Worm (Caenorhabditis elegans): Measurements from ENCODE around the gene F53F8.6.

The F53F8.6 gene

DNA sequence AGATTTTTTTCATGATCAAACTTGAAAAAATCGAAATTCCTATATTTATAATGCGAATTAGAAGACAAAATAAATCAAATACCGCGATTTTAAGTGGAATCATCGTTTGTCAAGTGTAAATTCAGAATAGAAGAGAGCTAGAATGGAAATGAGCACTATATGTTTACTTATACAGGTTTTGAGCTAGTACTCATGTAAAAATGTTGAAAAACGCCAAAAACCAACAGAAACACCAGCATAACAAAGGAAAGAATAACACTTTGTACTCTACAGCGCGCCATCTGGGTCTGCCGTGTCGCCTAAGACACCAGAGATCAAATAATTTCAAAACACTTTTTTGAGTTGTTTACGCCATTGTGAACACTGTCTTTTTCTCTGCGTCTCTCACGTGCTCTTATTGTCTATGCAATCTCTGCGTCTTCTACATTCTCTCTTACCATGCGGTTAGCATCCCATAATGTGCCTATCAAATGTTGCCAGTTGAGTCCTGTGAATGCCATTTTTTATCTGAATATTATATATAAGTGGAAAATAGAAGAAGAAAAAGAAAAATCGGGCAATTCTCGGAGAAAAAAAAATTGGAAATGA is 24.8 kb downstream of the F53F8.6 start, which contains the start of gene ipla-3 (continued):
- TF ChIP-seq mdl-1 (tag; optimal IDR thresholded peaks at IDR 0.05) (peak; percentile 74 to 93), unc-39 (tag; optimal IDR thresholded peaks at IDR 0.05) (no peak), nhr-76 (tag; optimal IDR thresholded peaks at IDR 0.05) (peak; percentile 46), arid-1 (GFP tag; conservative IDR thresholded peaks at IDR 0.05) (no peak), lim-7 (GFP tag; IDR thresholded peaks at IDR 0.05) (no peak), lin-38 (GFP tag; IDR thresholded peaks at IDR 0.05) (peak; percentile 54), madf-5 (GFP tag; IDR thresholded peaks at IDR 0.05) (no peak), dmd-6 (GFP tag; IDR thresholded peaks at IDR 0.05) (peak; percentile 97), nhr-102 (tag; optimal IDR thresholded peaks at IDR 0.05) (peak; percentile 71), snpc-1.2 (GFP tag; IDR thresholded peaks at IDR 0.05) (no peak), gei-8 (GFP tag; optimal IDR thresholded peaks at IDR 0.05) (no peak), lin-13 (GFP tag; optimal IDR thresholded peaks at IDR 0.05) (no peak), F44E2.7 (GFP tag; IDR thresholded peaks at IDR 0.05) (no peak), mes-2 (tag; optimal IDR thresholded peaks at IDR 0.05; ENCODE audit: poor library complexity, severe bottlenecking) (peak; percentile 59)

DNA sequence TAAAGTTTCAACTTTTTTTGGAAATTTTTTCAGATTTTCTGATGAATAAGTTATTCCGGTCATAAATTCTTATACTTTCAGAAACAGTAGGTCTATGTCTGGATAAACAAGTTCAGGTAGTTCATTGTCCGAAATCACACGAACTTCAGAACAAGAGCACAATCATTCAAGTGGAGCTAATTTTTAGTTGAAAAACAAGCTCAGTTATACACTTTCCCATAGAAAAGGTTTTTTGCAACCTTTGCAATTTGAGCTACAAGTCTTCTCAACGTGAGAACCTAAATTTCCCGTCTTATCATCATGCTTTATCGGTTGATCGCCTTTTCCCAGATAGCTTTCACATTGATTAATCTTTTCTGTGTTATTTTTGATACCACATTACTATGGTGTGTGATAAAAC is 27.8 kb downstream of the F53F8.6 start, which contains the start of gene srxa-1:
srxa-1 (plus strand) TSS at position 301 of the 400 bp plus-strand sequence.
- TF ChIP-seq unc-62 (GFP tag; optimal IDR thresholded peaks at IDR 0.05 in 1 of 2) (peak in 1 of 2 experiments; percentile 2), unc-62 (tag; optimal IDR thresholded peaks at IDR 0.05) (no peak), nhr-102 (tag; optimal IDR thresholded peaks at IDR 0.05) (no peak), lin-39 (tag; optimal IDR thresholded peaks at IDR 0.05) (no peak)

- no peak for TF ChIP-seq nhr-102 (tag; optimal IDR thresholded peaks at IDR 0.05)
- no peak for TF ChIP-seq ZK546.5 (tag; optimal IDR thresholded peaks at IDR 0.05)
- no peak for TF ChIP-seq gei-8 (GFP tag; optimal IDR thresholded peaks at IDR 0.05)
- no peak for TF ChIP-seq zip-2 (tag; optimal IDR thresholded peaks at IDR 0.05)
- no peak for TF ChIP-seq sdz-12 (GFP tag; optimal IDR thresholded peaks at IDR 0.05)
- TF ChIP-seq T20F7.1 (GFP tag; optimal IDR thresholded peaks at IDR 0.05), result no peak
- TF ChIP-seq zag-1 (tag; optimal IDR thresholded peaks at IDR 0.05), result no peak
- no peak for TF ChIP-seq tag-97 (GFP tag; IDR thresholded peaks at IDR 0.05)
- TF ChIP-seq dmd-9 (GFP tag; IDR thresholded peaks at IDR 0.05), result no peak
- no peak for TF ChIP-seq saeg-2 (GFP tag; IDR thresholded peaks at IDR 0.05)
- no peak for TF ChIP-seq nhr-25 (tag; optimal IDR thresholded peaks at IDR 0.05; ENCODE audit: borderline replicate concordance, insufficient read depth)
- no peak for TF ChIP-seq vab-7 (GFP tag; IDR thresholded peaks at IDR 0.05)
- no peak for TF ChIP-seq fos-1 (tag; optimal IDR thresholded peaks at IDR 0.05)
Measured at ce11 chrV:20734658-20735057, 30.6 kb downstream of the F53F8.6 start, which contains the start of gene srxa-6. srxa-6 (plus strand) TSS chrV:20734958.

DNA sequence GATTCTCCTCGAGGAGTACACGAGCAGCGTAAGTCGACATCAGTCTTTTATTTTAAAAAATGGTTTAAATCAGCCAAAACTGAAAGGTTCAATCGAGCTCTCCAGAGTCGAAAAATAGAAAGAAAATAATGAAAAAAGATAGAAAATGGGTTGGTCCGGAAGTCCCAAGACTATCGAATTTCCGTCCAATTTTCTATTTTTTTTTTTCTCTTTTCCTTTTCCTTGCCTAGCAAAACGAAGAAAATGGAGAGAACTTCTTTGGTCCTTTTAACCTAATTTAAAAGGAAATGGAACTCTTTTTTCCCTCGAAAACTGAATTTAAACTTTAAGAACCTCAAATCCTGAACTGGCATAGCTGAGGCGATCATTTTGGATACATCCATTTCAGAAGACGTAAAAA is 35.4 kb downstream of the F53F8.6 start:
- no peak for TF ChIP-seq duxl-1 (tag; optimal IDR thresholded peaks at IDR 0.05; ENCODE audit: poor library complexity)
- TF ChIP-seq php-3 (GFP tag; IDR thresholded peaks at IDR 0.05), result no peak
- TF ChIP-seq madf-5 (GFP tag; IDR thresholded peaks at IDR 0.05), result no peak
- no peak for TF ChIP-seq daf-8 (GFP tag; IDR thresholded peaks at IDR 0.05)
- no peak for TF ChIP-seq tag-97 (GFP tag; IDR thresholded peaks at IDR 0.05)
- no peak for TF ChIP-seq tra-1 (GFP tag; IDR thresholded peaks at IDR 0.05)
- TF ChIP-seq ces-1 (GFP tag; optimal IDR thresholded peaks at IDR 0.05), result peak; percentile 88
- TF ChIP-seq zag-1 (tag; optimal IDR thresholded peaks at IDR 0.05), result no peak
- no peak for TF ChIP-seq nhr-11 (tag; optimal IDR thresholded peaks at IDR 0.05)
- no peak for TF ChIP-seq ceh-62 (tag; optimal IDR thresholded peaks at IDR 0.05)
- TF ChIP-seq nhr-102 (tag; optimal IDR thresholded peaks at IDR 0.05), result no peak
- no peak for TF ChIP-seq mes-2 (tag; optimal IDR thresholded peaks at IDR 0.05; ENCODE audit: poor library complexity, severe bottlenecking)
- TF ChIP-seq saeg-2 (GFP tag; IDR thresholded peaks at IDR 0.05), result no peak
- TF ChIP-seq ctbp-1 (GFP tag; IDR thresholded peaks at IDR 0.05), result 0 out of 2 replicates have a peak, but pooled peaks have one; percentile 18
- no peak for TF ChIP-seq pqm-1 (tag; optimal IDR thresholded peaks at IDR 0.05)
- TF ChIP-seq fkh-10 (GFP tag; optimal IDR thresholded peaks at IDR 0.05), result peak; percentile 68
- TF ChIP-seq spr-3 (GFP tag; optimal IDR thresholded peaks at IDR 0.05), result no peak
- no peak for TF ChIP-seq hlh-11 (tag; optimal IDR thresholded peaks at IDR 0.05)
- no peak for TF ChIP-seq gei-8 (GFP tag; optimal IDR thresholded peaks at IDR 0.05)

Data from whole organism, L4 larva.